Fruit fly (Drosophila melanogaster) whole organism, prepupa: ENCODE data around the gene CG7289.

Experiments used
- Ets21C ChIP-seq: fragments of 200-800 bp; sonication (Bioruptor generic); optimal IDR thresholded peaks from 3 replicates; lab custom pipeline; 2016; ENCODE audit warnings: missing biosample characterization, missing genetic modification characterization
- Smox ChIP-seq: fragments of 200-800 bp; sonication (Bioruptor generic); optimal IDR thresholded peaks from 3 replicates; lab custom pipeline; 2016; ENCODE audit warnings: missing biosample characterization, missing genetic modification characterization
- Sox15 ChIP-seq: fragments of 200-800 bp; sonication (Bioruptor generic); optimal IDR thresholded peaks from 3 replicates; lab custom pipeline; 2016; ENCODE audit warnings: missing biosample characterization, missing genetic modification characterization
- acj6 ChIP-seq: fragments of 200-800 bp; sonication (Bioruptor generic); optimal IDR thresholded peaks from 3 replicates; lab custom pipeline; 2016; ENCODE audit warnings: missing biosample characterization, missing genetic modification characterization

- no peak for TF ChIP-seq acj6 (GFP tag; lab: Kevin White, UChicago)
- TF ChIP-seq Ets21C (GFP tag; lab: Kevin White, UChicago), result no peak
- no peak for TF ChIP-seq Sox15
- TF ChIP-seq Smox (GFP tag; lab: Kevin White, UChicago), result no peak
Measured at dm6 chr2L:1980708-1981339, 1.2 kb upstream of the CG7289 start, which contains the start of the genes CG15356 and CG15362.
